Worm (Caenorhabditis elegans): Measurements from ENCODE around the gene R06B10.7.
A peak's percentile ranks its signal among the peaks of the same experiment; 100 is the strongest.

The R06B10.7 gene

DNA sequence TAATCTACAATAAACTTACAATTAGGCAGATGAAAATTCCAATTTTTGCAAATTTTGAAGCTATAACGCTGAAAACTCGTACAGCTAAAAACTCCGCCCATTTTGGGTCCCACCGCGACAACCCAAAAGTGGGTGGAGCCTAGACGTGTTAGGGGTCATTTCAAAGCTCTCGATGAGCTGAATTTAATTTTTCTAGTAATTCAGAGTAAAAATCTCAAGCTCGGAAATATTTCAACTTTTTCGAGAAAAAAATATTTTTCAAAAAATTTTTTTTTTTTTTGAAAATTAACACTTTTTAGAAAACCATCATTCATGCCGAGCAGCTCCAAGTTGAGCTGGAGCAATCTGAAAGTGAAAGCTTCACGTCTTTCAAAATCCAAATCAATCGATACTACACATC lies at the start of gene R06B10.7:
Gene R06B10.7 (minus strand): TSS at position 101 of the 400 bp plus-strand sequence.
- TF ChIP-seq him-1 (tag; optimal IDR thresholded peaks at IDR 0.05) (no peak), W03F9.2 (tag; optimal IDR thresholded peaks at IDR 0.05) (no peak), dao-5 (tag; optimal IDR thresholded peaks at IDR 0.05) (no peak)

DNA sequence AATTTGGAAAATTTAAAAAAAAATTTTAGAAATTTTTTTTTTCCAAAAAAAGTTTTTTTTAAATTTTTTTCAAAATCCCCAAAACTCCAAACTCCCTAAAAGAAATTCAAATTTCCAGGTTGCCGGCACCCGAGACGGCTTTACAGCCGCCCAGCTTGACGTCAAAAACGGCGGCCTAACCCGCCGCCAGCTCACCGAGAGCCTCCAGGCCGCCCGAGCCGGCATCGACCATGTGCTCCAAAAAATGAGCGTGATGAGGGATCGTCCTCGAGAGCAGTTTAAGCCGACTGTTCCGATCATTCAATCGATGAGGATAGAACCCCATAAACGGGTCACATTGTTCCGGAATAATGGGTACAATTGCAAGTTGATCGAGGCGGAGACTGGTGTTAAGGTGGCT lies 42.6 kb upstream of the R06B10.7 start:
- TF ChIP-seq dao-5 (tag; optimal IDR thresholded peaks at IDR 0.05) (no peak), him-1 (tag; optimal IDR thresholded peaks at IDR 0.05) (no peak), W03F9.2 (tag; optimal IDR thresholded peaks at IDR 0.05) (no peak)

DNA sequence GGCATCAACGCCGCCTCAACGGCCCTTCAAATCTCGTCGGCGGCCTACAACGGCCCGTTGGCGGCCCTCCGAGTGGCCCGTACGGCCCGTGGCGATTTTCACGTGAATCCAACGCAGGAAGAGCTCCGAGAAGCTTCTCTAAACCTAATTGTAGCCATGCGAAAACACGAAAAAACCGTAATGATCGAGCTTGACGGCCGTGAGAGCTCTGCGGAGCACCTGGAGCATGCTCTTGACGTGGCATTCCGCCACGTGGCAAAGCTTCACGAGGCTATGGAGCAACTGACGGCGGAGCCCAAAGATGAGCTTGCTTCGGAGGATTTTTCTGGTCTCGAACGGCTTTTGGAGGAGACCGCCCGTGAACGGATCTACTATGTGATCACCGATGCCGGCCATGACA lies 38.9 kb upstream of the R06B10.7 start:
- TF ChIP-seq him-1 (tag; optimal IDR thresholded peaks at IDR 0.05) (no peak), W03F9.2 (tag; optimal IDR thresholded peaks at IDR 0.05) (no peak), dao-5 (tag; optimal IDR thresholded peaks at IDR 0.05) (no peak)

DNA sequence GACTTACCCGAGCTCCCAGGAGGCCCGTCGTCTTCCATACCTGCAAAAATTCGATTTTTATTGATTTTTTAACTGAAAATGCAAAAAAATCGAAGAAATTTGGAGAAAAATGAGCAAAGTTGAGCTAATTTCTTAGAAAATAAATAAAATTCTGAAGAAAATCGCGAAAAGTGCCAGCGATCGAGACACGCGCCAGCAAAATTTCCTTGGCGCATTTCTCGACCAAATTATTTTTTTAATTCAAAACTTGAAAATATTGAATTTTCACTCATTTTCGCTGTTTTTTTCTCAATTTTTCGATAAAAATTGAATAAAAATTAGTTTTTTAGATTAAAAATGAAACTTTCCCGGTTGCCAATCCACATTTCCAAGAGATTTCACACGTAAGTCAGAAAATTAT lies 36.0 kb upstream of the R06B10.7 start, which contains the start of the genes chin-1 and BE0003N10.1:
Gene chin-1 (minus strand): TSS at position 40 of the 400 bp plus-strand sequence.
Gene BE0003N10.1 (plus strand): TSS at position 320 of the 400 bp plus-strand sequence.
- TF ChIP-seq him-1 (tag; optimal IDR thresholded peaks at IDR 0.05) (no peak), W03F9.2 (tag; optimal IDR thresholded peaks at IDR 0.05) (peak; percentile 45), dao-5 (tag; optimal IDR thresholded peaks at IDR 0.05) (no peak)

DNA sequence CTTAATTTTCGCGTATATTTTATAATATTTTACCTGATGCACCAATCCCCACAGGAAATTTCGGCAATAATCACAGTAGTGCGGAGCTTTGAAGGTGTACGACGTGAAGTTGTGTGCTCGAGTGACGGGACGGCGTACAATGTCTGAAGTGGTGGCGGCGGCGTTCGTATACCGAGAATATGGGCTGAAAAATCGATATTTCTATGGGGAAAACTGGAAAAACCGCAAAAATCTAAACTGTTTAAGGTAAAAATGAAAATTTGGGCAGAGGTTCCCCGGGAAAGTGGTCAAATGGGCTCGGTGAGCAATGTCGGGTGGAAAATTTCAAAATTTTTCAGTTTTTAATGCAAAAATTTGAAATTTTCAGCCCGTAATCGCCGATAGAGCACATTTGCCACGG lies 33.7 kb upstream of the R06B10.7 start:
- TF ChIP-seq dao-5 (tag; optimal IDR thresholded peaks at IDR 0.05) (no peak), W03F9.2 (tag; optimal IDR thresholded peaks at IDR 0.05) (no peak), him-1 (tag; optimal IDR thresholded peaks at IDR 0.05) (no peak)

DNA sequence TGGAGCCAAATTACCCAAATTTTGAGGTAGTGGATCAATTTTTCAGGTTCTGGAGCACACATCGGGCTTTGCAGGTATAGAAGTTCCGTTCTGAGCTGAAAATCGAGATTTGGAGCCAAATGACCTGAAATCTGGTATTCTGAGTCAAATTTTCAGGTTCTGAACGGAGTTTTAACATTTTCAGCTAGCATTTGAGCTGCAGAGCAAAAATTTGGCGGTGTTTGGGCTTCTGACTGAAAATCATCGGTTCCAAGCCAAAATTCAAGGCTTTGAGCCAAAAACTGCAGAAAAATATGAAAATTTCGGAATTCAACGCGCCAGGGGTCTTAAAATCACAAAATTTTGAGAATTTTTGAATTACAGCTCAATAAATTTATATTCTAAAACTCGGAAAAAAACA lies 29.8 kb upstream of the R06B10.7 start, which contains the start of the genes clc-26 and E_BE45912.2:
Gene clc-26 (minus strand): TSS at position 101 of the 400 bp plus-strand sequence.
Gene E_BE45912.2 (minus strand): TSS at position 139 of the 400 bp plus-strand sequence.
- TF ChIP-seq him-1 (tag; optimal IDR thresholded peaks at IDR 0.05) (no peak), W03F9.2 (tag; optimal IDR thresholded peaks at IDR 0.05) (no peak), dao-5 (tag; optimal IDR thresholded peaks at IDR 0.05) (no peak)

DNA sequence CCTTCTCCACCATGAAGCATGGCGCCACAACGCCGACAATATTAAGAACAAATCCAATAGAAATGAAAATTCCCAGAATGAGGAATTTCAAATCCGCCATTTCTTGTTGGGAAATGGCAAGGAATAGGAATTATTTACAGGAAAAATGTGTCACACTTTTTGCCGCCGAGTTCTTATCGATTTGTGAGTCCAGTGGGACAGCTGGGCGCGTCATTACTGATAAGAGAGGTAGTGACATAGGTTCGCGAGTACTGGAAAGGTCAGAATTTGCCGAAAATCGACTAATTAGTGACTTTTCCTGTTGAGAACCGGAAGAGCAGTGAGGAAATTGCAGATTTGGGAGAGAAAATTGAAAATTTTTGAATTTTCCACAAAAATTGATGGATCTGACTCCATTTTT lies 27.0 kb upstream of the R06B10.7 start:
- no peak for TF ChIP-seq dao-5 (tag; optimal IDR thresholded peaks at IDR 0.05)
- no peak for TF ChIP-seq him-1 (tag; optimal IDR thresholded peaks at IDR 0.05)
- no peak for TF ChIP-seq W03F9.2 (tag; optimal IDR thresholded peaks at IDR 0.05)

DNA sequence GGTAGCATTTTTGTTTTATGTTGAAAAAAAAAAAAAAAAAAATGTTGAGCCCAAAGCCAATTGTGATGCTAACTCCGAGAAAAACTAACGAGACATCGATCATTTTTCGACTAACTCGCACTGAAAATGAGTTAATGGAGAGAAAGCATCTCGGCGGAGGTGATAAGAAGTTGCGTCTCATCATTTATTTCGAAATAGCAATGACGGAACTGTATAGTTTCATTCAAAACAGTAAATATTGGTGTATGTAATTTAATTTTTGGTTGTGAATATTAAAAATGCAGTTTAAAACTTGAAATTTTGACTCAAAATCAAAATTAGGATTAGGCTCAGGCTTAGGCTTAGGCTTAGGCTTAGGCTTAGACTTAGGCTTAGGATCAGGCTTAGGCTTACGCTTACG lies 25.1 kb upstream of the R06B10.7 start, which contains the start of gene clc-25:
Gene clc-25 (minus strand): TSS at position 101 of the 400 bp plus-strand sequence.
- no peak for TF ChIP-seq dao-5 (tag; optimal IDR thresholded peaks at IDR 0.05)

DNA sequence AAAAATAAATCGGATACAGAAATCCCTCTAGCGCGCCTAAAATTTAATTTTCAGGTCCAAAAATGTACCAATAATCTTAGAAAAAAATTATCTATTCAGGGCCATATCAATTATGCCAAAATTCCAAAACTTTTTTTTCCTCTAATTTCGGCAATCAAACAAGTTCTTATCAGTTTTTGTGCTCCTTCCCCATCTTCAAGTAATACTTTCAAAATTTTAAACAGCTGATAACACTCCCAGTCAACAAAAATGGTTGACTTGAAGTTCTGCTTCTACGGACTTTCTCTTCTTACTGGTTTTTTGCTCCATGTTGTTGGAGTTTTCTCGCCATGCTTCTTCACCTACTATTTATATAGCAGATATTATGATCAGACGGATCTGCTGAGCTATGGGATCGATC lies 19.5 kb upstream of the R06B10.7 start, which contains the start of gene clc-23:
Gene clc-23 (plus strand): TSS at position 223 of the 400 bp plus-strand sequence.
- no peak for TF ChIP-seq W03F9.2 (tag; optimal IDR thresholded peaks at IDR 0.05)
- TF ChIP-seq him-1 (tag; optimal IDR thresholded peaks at IDR 0.05) = no peak
- TF ChIP-seq dao-5 (tag; optimal IDR thresholded peaks at IDR 0.05) = no peak

DNA sequence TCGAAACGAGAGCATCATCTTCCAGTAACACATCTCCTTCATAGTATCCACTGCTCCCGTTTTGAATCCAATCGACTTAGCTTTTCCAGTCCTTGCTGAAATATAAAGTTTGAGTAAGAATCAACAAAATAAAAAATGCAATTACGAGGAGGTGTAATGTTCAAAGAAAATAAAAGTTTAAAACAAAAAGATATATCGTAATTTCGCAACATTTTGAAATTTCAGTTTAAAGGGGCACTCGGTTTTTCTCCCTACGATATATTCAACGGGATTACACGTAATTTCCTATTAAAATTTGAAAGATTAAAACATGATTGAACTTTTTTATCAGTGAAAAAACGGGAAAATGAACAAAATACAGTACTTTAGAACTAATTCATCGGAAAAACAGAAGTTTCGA lies 14.9 kb upstream of the R06B10.7 start, which contains the start of gene Y34F4.3:
Gene Y34F4.3 (minus strand): TSS at position 101 of the 400 bp plus-strand sequence.
- TF ChIP-seq him-1 (tag; optimal IDR thresholded peaks at IDR 0.05) (no peak), W03F9.2 (tag; optimal IDR thresholded peaks at IDR 0.05) (no peak), dao-5 (tag; optimal IDR thresholded peaks at IDR 0.05) (no peak)

DNA sequence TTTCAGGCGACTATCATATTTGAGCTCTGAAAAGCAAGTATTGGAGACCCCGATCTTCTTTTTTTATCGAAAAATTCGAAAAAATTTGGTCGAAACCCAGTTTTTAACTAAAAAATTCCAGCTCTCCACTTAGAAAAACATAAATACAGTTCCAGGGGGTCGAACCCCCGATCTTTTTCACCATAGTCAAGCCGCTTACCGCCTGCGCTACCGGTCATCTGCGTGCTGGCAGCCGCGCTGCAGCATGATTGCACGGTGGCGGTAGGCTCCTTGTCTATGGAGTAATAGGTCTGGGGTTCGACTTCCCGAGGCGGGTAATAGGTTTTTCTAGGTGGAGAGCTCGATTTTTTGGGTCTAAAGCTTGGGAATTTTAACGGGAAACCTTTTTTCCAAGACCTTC lies 8.6 kb upstream of the R06B10.7 start, which contains the start of gene clc-24:
Gene clc-24 (plus strand): TSS at position 263 of the 400 bp plus-strand sequence.
- no peak for TF ChIP-seq dao-5 (tag; optimal IDR thresholded peaks at IDR 0.05)
- no peak for TF ChIP-seq W03F9.2 (tag; optimal IDR thresholded peaks at IDR 0.05)
- TF ChIP-seq him-1 (tag; optimal IDR thresholded peaks at IDR 0.05) = no peak

DNA sequence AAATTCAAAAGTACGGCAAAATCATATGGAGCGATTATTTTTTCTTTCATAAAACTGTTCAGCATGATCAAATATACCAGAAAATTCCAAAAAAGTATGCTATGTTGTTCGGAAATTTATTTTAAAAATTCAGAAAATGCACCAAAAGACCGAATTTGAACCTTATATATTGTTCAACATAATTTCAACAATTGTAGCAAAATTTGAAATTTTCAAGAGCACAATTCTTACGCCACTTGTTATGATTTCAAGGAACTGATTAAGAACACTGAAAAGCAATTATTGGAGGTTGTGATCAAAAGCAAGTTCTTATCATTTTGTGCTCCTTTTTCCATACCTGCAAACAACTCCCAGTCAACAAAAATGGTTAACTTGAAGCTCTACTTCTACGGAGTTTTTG lies 6.9 kb upstream of the R06B10.7 start, which contains the start of gene clc-27:
Gene clc-27 (plus strand): TSS at position 301 of the 400 bp plus-strand sequence.
- TF ChIP-seq him-1 (tag; optimal IDR thresholded peaks at IDR 0.05) (no peak), W03F9.2 (tag; optimal IDR thresholded peaks at IDR 0.05) (no peak), dao-5 (tag; optimal IDR thresholded peaks at IDR 0.05) (no peak)

DNA sequence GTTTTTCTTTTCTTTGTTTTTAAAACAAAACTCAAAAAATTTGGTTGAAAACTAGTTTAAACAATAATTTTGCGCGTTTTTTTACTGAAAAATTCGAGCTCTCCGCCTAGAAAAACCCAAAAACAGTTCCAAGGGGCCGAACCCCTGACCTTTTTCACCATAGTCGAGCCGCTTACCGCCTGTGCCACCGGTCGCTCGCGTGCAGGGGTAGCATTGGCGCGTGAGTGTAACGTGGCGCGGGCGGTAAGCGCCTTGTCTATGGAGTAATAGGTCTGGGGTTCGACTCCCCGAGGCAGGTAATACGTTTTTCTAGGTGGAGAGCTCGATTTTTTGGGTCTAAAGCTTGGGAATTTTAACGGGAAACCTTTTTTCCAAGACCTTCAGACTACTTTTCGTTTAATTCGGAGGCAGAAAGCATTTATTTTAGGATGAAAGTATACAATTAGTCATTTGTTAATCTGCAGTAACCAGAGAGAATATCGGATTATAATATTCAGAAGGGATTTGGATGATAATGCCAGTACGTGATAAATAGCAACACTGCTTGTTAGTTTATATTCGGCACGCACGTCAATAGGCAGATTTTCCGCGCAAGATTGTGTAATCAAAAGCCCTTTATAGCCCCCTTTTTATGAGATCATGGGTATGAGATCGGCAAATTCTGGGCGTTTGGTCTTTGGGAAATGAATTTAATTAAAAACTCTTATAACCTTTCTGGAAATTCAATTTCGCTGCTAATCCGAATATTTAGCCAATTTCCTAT lies 6.1 kb upstream of the R06B10.7 start:
- TF ChIP-seq W03F9.2 (tag; optimal IDR thresholded peaks at IDR 0.05) (no peak), him-1 (tag; optimal IDR thresholded peaks at IDR 0.05) (no peak), dao-5 (tag; optimal IDR thresholded peaks at IDR 0.05) (no peak)

DNA sequence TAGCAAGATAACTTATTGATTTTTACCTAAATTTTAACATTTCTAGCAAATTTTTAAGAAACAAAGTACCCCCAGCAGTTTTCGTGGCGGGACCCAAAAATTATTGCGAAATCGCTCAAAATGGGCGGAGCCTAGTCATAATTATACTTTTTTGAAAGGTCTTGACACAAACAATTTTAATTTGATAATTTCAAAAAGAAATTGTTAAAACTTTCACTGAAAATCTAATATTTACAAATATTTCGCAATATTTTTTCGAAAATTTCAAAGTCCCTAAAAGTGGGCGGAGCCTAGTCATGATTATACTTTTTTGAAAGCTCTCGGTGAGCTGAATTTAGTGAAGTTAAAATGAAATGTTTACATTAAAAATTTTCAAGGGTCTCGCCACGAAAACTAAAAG lies 3.3 kb upstream of the R06B10.7 start:
- TF ChIP-seq W03F9.2 (tag; optimal IDR thresholded peaks at IDR 0.05) (no peak), him-1 (tag; optimal IDR thresholded peaks at IDR 0.05) (no peak), dao-5 (tag; optimal IDR thresholded peaks at IDR 0.05) (no peak)

Data from whole organism, L4/young adult.